Worm (Caenorhabditis elegans) whole organism, L1 larva: ENCODE results near the gene F35D2.1.

Source experiments
- C04F5.9 ChIP-seq: sonication (generic microtip); optimal IDR thresholded peaks from 2 replicates; lab custom pipeline; 2016; ENCODE audit warnings: missing genetic modification characterization, missing compliant biosample characterization
- C16A3.4 ChIP-seq: fragments of 150-350 bp; optimal IDR thresholded peaks from 2 replicates; lab custom pipeline; 2014; ENCODE audit warnings: missing biosample characterization, missing genetic modification characterization
- C34B4.2 ChIP-seq: sonication (generic microtip); optimal IDR thresholded peaks from 2 replicates; lab custom pipeline; 2017; ENCODE audit warnings: mild to moderate bottlenecking, missing genetic modification characterization, missing compliant biosample characterization
- F16B12.6 ChIP-seq: fragments of 150-350 bp; optimal IDR thresholded peaks from 2 replicates; lab custom pipeline; 2014; ENCODE audit warnings: missing biosample characterization, missing genetic modification characterization
- alr-1 ChIP-seq: fragments of 200-800 bp; sonication (Bioruptor generic); optimal IDR thresholded peaks from 2 replicates; lab custom pipeline; 2018; ENCODE audit warnings: borderline replicate concordance, mild to moderate bottlenecking, missing genetic modification characterization, missing compliant biosample characterization
- ceh-8 ChIP-seq: fragments of 200-800 bp; sonication (Bioruptor generic); optimal IDR thresholded peaks from 2 replicates; lab custom pipeline; 2018; ENCODE audit warnings: mild to moderate bottlenecking, missing genetic modification characterization, moderate library complexity, missing compliant biosample characterization
- ceh-82 ChIP-seq, 3 experiments: fragments of 150-350 bp in 1 of 3; sonication (generic microtip) in 2 of 3; optimal IDR thresholded peaks; 2 replicates each; lab custom pipeline; 2014 to 2017; ENCODE audit warnings: missing biosample characterization in 3 of 3, missing genetic modification characterization in 3 of 3
- ceh-88 ChIP-seq: fragments of 200-800 bp; sonication (Bioruptor generic); IDR thresholded peaks from 2 replicates; pipeline ENCODE4 v1.3.6; 2022; ENCODE audit warnings: missing genetic modification characterization, missing compliant biosample characterization
- ceh-90 ChIP-seq: sonication (generic microtip); optimal IDR thresholded peaks from 2 replicates; lab custom pipeline; 2016; ENCODE audit warnings: missing genetic modification characterization, missing compliant biosample characterization
- ces-1 ChIP-seq: fragments of 150-350 bp; optimal IDR thresholded peaks from 2 replicates; lab custom pipeline; 2014; ENCODE audit warnings: missing biosample characterization, missing genetic modification reagents, missing genetic modification characterization
- dsc-1 ChIP-seq: sonication (generic microtip); optimal IDR thresholded peaks from 2 replicates; lab custom pipeline; 2016; ENCODE audit warnings: mild to moderate bottlenecking, missing genetic modification characterization, missing compliant biosample characterization
- efl-1 ChIP-seq, 4 experiments: fragments of 150-350 bp; optimal IDR thresholded peaks in 3 of 4; peaks in 1 of 4; 1 replicate in 1 of 4; 2 replicates in 3 of 4; lab custom pipeline; 2014; ENCODE audit warnings: missing biosample characterization in 2 of 4, missing genetic modification characterization in 2 of 4, missing genetic modification reagents in 2 of 4
- efl-3 ChIP-seq: fragments of 200-800 bp; sonication (Bioruptor generic); optimal IDR thresholded peaks from 2 replicates; lab custom pipeline; 2018; ENCODE audit warnings: mild to moderate bottlenecking, missing genetic modification characterization, missing compliant biosample characterization
- egl-13 ChIP-seq: sonication (generic microtip); optimal IDR thresholded peaks from 2 replicates; lab custom pipeline; 2016; ENCODE audit warnings: missing genotype, missing genetic modification reagents, missing genetic modification characterization, missing compliant biosample characterization
- elt-2 ChIP-seq: sonication (generic microtip); optimal IDR thresholded peaks from 2 replicates; lab custom pipeline; 2016; ENCODE audit warnings: missing genetic modification characterization, mild to moderate bottlenecking, inconsistent platforms, missing compliant biosample characterization, missing genetic modification reagents
- elt-3 ChIP-seq, 6 experiments: fragments of 150-350 bp in 1 of 6; sonication (generic microtip); optimal IDR thresholded peaks; 2 replicates each; lab custom pipeline; 2017 to 2018; ENCODE audit warnings: missing biosample characterization in 6 of 6, missing genetic modification characterization in 6 of 6, inconsistent platforms in 1 of 6
- ets-5 ChIP-seq: fragments of 200-800 bp; sonication (Bioruptor generic); IDR thresholded peaks from 2 replicates; pipeline ENCODE4 v1.3.6; 2022; ENCODE audit warnings: missing genetic modification characterization, missing compliant biosample characterization
- fkh-4 ChIP-seq: sonication (generic microtip); optimal IDR thresholded peaks from 2 replicates; lab custom pipeline; 2016; ENCODE audit warnings: missing compliant biosample characterization, missing genetic modification characterization, borderline replicate concordance
- fkh-8 ChIP-seq: sonication (generic microtip); optimal IDR thresholded peaks from 2 replicates; lab custom pipeline; 2016; ENCODE audit warnings: mild to moderate bottlenecking, missing genetic modification characterization, missing compliant biosample characterization
- fos-1 ChIP-seq: fragments of 150-350 bp; optimal IDR thresholded peaks from 2 replicates; lab custom pipeline; 2014; ENCODE audit warnings: missing biosample characterization, missing genetic modification characterization
- hpl-2 ChIP-seq: fragments of 150-350 bp; optimal IDR thresholded peaks from 2 replicates; lab custom pipeline; 2014; ENCODE audit warnings: missing biosample characterization, missing genetic modification reagents, missing genetic modification characterization
- irx-1 ChIP-seq: sonication (generic microtip); optimal IDR thresholded peaks from 2 replicates; lab custom pipeline; 2016; ENCODE audit warnings: missing genetic modification characterization, missing compliant biosample characterization
- jun-1 ChIP-seq: fragments of 150-350 bp; optimal IDR thresholded peaks from 2 replicates; lab custom pipeline; 2014; ENCODE audit warnings: missing biosample characterization, missing genetic modification reagents, missing genetic modification characterization
- lin-13 ChIP-seq: fragments of 150-350 bp; optimal IDR thresholded peaks from 2 replicates; lab custom pipeline; 2014; ENCODE audit warnings: missing biosample characterization, missing genetic modification reagents, missing genetic modification characterization
- lin-14 ChIP-seq: fragments of 200-800 bp; sonication (Bioruptor generic); optimal IDR thresholded peaks from 2 replicates; lab custom pipeline; 2018; ENCODE audit warnings: mild to moderate bottlenecking, missing genetic modification characterization, moderate library complexity, missing compliant biosample characterization
- lin-35 ChIP-seq, 2 experiments: fragments of 150-350 bp; optimal IDR thresholded peaks; 2 replicates each; lab custom pipeline; 2014; ENCODE audit warnings: missing biosample characterization in 2 of 2, missing genetic modification characterization in 2 of 2, missing genetic modification reagents in 2 of 2
- lsy-2 ChIP-seq, 2 experiments: fragments of 150-350 bp; optimal IDR thresholded peaks; 2 replicates each; lab custom pipeline; 2014; ENCODE audit warnings: missing biosample characterization in 2 of 2, missing genetic modification characterization in 2 of 2
- mdl-1 ChIP-seq, 2 experiments: fragments of 150-350 bp; optimal IDR thresholded peaks; 2 replicates each; lab custom pipeline; 2014 to 2017; ENCODE audit warnings: missing biosample characterization in 2 of 2, missing genetic modification characterization in 2 of 2, inconsistent platforms in 1 of 2
- mef-2 ChIP-seq: fragments of 150-350 bp; optimal IDR thresholded peaks from 2 replicates; lab custom pipeline; 2014; ENCODE audit warnings: missing biosample characterization, missing genetic modification characterization
- mep-1 ChIP-seq: fragments of 150-350 bp; optimal IDR thresholded peaks from 2 replicates; lab custom pipeline; 2014; ENCODE audit warnings: missing biosample characterization, missing genetic modification characterization
- nhr-11 ChIP-seq: fragments of 150-350 bp; optimal IDR thresholded peaks from 2 replicates; lab custom pipeline; 2014; ENCODE audit warnings: missing biosample characterization, missing genetic modification characterization
- nhr-19 ChIP-seq: fragments of 200-800 bp; sonication (Bioruptor generic); conservative IDR thresholded peaks from 2 replicates; pipeline ENCODE4 v1.3.6; 2022; ENCODE audit warnings: missing genetic modification characterization, missing compliant biosample characterization
- nhr-20 ChIP-seq: sonication (generic microtip); optimal IDR thresholded peaks from 2 replicates; lab custom pipeline; 2016; ENCODE audit warnings: mild to moderate bottlenecking, missing genetic modification characterization, missing compliant biosample characterization
- nhr-237 ChIP-seq: fragments of 150-350 bp; optimal IDR thresholded peaks from 2 replicates; lab custom pipeline; 2014; ENCODE audit warnings: missing biosample characterization, missing genetic modification characterization
- nhr-47 ChIP-seq: sonication (generic microtip); optimal IDR thresholded peaks from 2 replicates; lab custom pipeline; 2016; ENCODE audit warnings: mild to moderate bottlenecking, missing genetic modification characterization, moderate library complexity, missing compliant biosample characterization
- nhr-71 ChIP-seq: sonication (generic microtip); optimal IDR thresholded peaks from 2 replicates; lab custom pipeline; 2016; ENCODE audit warnings: mild to moderate bottlenecking, missing genetic modification characterization, moderate library complexity, missing compliant biosample characterization
- nhr-84 ChIP-seq: sonication (generic microtip); optimal IDR thresholded peaks from 2 replicates; lab custom pipeline; 2017; ENCODE audit warnings: missing biosample characterization, missing genetic modification characterization
- nhr-85 ChIP-seq: sonication (generic microtip); peaks from one replicate; lab custom pipeline; 2016; ENCODE audit warnings: missing genetic modification characterization, inconsistent platforms, missing compliant biosample characterization
- nhr-90 ChIP-seq: sonication (generic microtip); optimal IDR thresholded peaks from 2 replicates; lab custom pipeline; 2016; ENCODE audit warnings: mild to moderate bottlenecking, missing genetic modification characterization, missing compliant biosample characterization; ENCODE audit not compliant: poor library complexity
- pqm-1 ChIP-seq: sonication (generic microtip); optimal IDR thresholded peaks from 3 replicates; lab custom pipeline; 2017; ENCODE audit warnings: missing biosample characterization, missing genetic modification characterization
- rnt-1 ChIP-seq: sonication (generic microtip); optimal IDR thresholded peaks from 2 replicates; lab custom pipeline; 2016; ENCODE audit warnings: mild to moderate bottlenecking, missing genetic modification characterization, moderate library complexity, missing compliant biosample characterization
- snpc-4 ChIP-seq: fragments of 150-350 bp; optimal IDR thresholded peaks from 2 replicates; lab custom pipeline; 2014; ENCODE audit warnings: missing biosample characterization, missing genetic modification characterization
- snu-23 ChIP-seq: sonication (generic microtip); optimal IDR thresholded peaks from 2 replicates; lab custom pipeline; 2016; ENCODE audit warnings: missing genetic modification characterization, missing compliant biosample characterization
- sox-4 ChIP-seq: sonication (generic microtip); optimal IDR thresholded peaks from 2 replicates; lab custom pipeline; 2016; ENCODE audit warnings: missing genetic modification characterization, missing compliant biosample characterization
- sptf-1 ChIP-seq: fragments of 150-350 bp; optimal IDR thresholded peaks from 2 replicates; lab custom pipeline; 2014; ENCODE audit warnings: missing biosample characterization, missing genetic modification characterization
- sup-37 ChIP-seq: fragments of 200-800 bp; sonication (Bioruptor generic); optimal IDR thresholded peaks from 2 replicates; lab custom pipeline; 2018; ENCODE audit warnings: mild to moderate bottlenecking, missing genetic modification characterization, missing compliant biosample characterization
- tbx-2 ChIP-seq: sonication (generic microtip); optimal IDR thresholded peaks from 2 replicates; lab custom pipeline; 2016; ENCODE audit warnings: missing genetic modification characterization, missing compliant biosample characterization
- unc-30 ChIP-seq: sonication (generic microtip); optimal IDR thresholded peaks from 2 replicates; lab custom pipeline; 2017; ENCODE audit warnings: missing biosample characterization, missing genetic modification characterization
- unc-98 ChIP-seq: fragments of 200-800 bp; sonication (Bioruptor generic); IDR thresholded peaks from 2 replicates; pipeline ENCODE4 v1.3.6; 2022; ENCODE audit warnings: missing genetic modification characterization, missing compliant biosample characterization
- vab-15 ChIP-seq: sonication (generic microtip); optimal IDR thresholded peaks from 2 replicates; lab custom pipeline; 2017; ENCODE audit warnings: missing genotype, mild to moderate bottlenecking, missing genetic modification characterization, missing compliant biosample characterization
- xbp-1 ChIP-seq: sonication (generic microtip); optimal IDR thresholded peaks from 2 replicates; lab custom pipeline; 2016; ENCODE audit warnings: missing genetic modification characterization, missing compliant biosample characterization
- zip-4 ChIP-seq: fragments of 200-800 bp; sonication (Bioruptor generic); optimal IDR thresholded peaks from 2 replicates; lab custom pipeline; 2018; ENCODE audit warnings: mild to moderate bottlenecking, missing genetic modification characterization, moderate library complexity, missing compliant biosample characterization
- ztf-11 ChIP-seq, 2 experiments: sonication (generic microtip); optimal IDR thresholded peaks; 2 replicates each; lab custom pipeline; 2016 to 2017; ENCODE audit warnings: missing genetic modification characterization in 2 of 2, missing biosample characterization in 1 of 2, missing compliant biosample characterization in 1 of 2
- ztf-4 ChIP-seq: fragments of 150-350 bp; optimal IDR thresholded peaks from 2 replicates; lab custom pipeline; 2014; ENCODE audit warnings: missing biosample characterization, missing genetic modification characterization

F35D2.1 gene

ce11 chrII:7593227-7593626 lies 17.5 kb downstream of the F35D2.1 start:
- TF ChIP-seq ztf-11 (tag; optimal IDR thresholded peaks at IDR 0.05; lab: Kevin White, UChicago) (no peak), nhr-85 (tag; lab: Kevin White, UChicago) (no peak), sup-37 (GFP tag; lab: Kevin White, UChicago) (no peak), nhr-11 (tag; lab: Kevin White, UChicago) (no peak), sptf-1 (tag; lab: Kevin White, UChicago) (no peak), ceh-8 (GFP tag; lab: Kevin White, UChicago) (no peak), C34B4.2 (tag; lab: Kevin White, UChicago) (no peak), ets-5 (no peak), snu-23 (peak; percentile 32), vab-15 (tag; lab: Kevin White, UChicago) (no peak), fkh-4 (no peak), ceh-88 (GFP tag; lab: Robert Waterston, UW) (no peak), nhr-71 (peak; percentile 63), efl-1 (optimal IDR thresholded peaks at IDR 0.05; lab: Kevin White, UChicago) (no peak), efl-1 (GFP tag; optimal IDR thresholded peaks at IDR 0.05 in 1 of 2; lab: Kevin White, UChicago) (no peak), lsy-2 (tag; optimal IDR thresholded peaks at IDR 0.05; lab: Kevin White, UChicago) (peak; percentile 3 to 23), nhr-90 (no peak), snpc-4 (tag; lab: Kevin White, UChicago) (no peak), ceh-82 (tag; optimal IDR thresholded peaks at IDR 0.05; lab: Kevin White, UChicago) (peak in 2 of 3 experiments; percentile 40 to 46), jun-1 (tag; lab: Kevin White, UChicago) (no peak), mep-1 (tag; lab: Kevin White, UChicago) (no peak), rnt-1 (no peak), F16B12.6 (tag; lab: Kevin White, UChicago) (no peak), fkh-8 (tag; lab: Kevin White, UChicago) (peak; percentile 84), egl-13 (tag; lab: Kevin White, UChicago) (peak; percentile 51), C16A3.4 (tag; lab: Kevin White, UChicago) (no peak), mef-2 (tag; lab: Kevin White, UChicago) (no peak), dsc-1 (tag; lab: Kevin White, UChicago) (no peak), unc-98 (GFP tag; lab: Robert Waterston, UW) (no peak), lin-14 (peak; percentile 93), pqm-1 (tag; lab: Kevin White, UChicago) (no peak), tbx-2 (tag; lab: Kevin White, UChicago) (peak; percentile 49), unc-30 (tag; lab: Kevin White, UChicago) (no peak), ceh-90 (no peak), ztf-4 (no peak), lin-13 (GFP tag; lab: Kevin White, UChicago) (no peak), zip-4 (GFP tag; lab: Kevin White, UChicago) (no peak), hpl-2 (GFP tag; lab: Kevin White, UChicago) (no peak), fos-1 (tag; lab: Kevin White, UChicago) (no peak), C04F5.9 (tag; lab: Kevin White, UChicago) (no peak), irx-1 (no peak), nhr-237 (no peak), nhr-20 (no peak), ces-1 (no peak), xbp-1 (tag; lab: Kevin White, UChicago) (peak; percentile 22), mdl-1 (tag; optimal IDR thresholded peaks at IDR 0.05; lab: Kevin White, UChicago) (no peak), elt-2 (no peak), nhr-47 (peak; percentile 67), alr-1 (tag; lab: Kevin White, UChicago) (no peak), elt-3 (tag; optimal IDR thresholded peaks at IDR 0.05; lab: Kevin White, UChicago) (no peak), lin-35 (GFP tag; optimal IDR thresholded peaks at IDR 0.05; lab: Kevin White, UChicago) (peak in 1 of 2 experiments; percentile 46), nhr-84 (tag; lab: Kevin White, UChicago) (no peak), sox-4 (tag; lab: Kevin White, UChicago) (no peak), efl-3 (GFP tag; lab: Kevin White, UChicago) (no peak), nhr-19 (GFP tag; lab: Robert Waterston, UW) (no peak)
